Worm (Caenorhabditis elegans): ENCODE measurements around the gene fbxc-50.

DNA sequence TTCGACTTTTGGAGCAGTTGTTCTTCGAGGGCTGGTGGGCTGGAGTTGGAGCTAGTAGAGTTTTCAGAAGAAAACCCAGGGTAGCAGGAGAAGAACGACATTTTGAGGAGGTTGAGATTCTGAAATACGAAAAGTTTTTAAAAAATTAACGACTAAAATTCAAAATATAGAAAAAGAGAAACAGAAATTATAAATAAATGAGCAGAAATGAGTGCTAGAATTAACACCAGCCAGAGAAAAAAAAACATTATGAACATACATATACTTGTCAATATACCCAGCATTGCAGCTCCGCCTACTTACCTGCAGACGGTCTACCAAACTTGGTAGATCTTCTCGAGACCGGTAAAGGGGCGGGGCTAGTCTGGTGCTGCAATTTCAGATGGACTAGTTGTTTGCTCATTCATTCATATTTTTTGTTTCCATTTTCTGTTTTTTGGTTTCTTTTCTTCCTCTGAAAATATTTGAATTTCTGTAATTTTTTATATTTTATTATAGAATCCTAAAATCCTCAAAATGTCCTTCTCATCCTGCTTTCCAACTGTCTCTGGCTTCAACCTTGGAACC is 41.4 kb downstream of the fbxc-50 start, which contains the start of the genes ZC239.20 and ZC239.21:
- TF ChIP-seq ref-1 (GFP tag; conservative IDR thresholded peaks at IDR 0.05) = no peak
- no peak for TF ChIP-seq ztf-23 (GFP tag; IDR thresholded peaks at IDR 0.05)
- TF ChIP-seq T22C8.4 (GFP tag; IDR thresholded peaks at IDR 0.05) = no peak
- no peak for TF ChIP-seq klf-2 (GFP tag; conservative IDR thresholded peaks at IDR 0.05)
- no peak for TF ChIP-seq med-1 (GFP tag; optimal IDR thresholded peaks at IDR 0.05; ENCODE audit: insufficient read depth)
- no peak for TF ChIP-seq flt-1 (GFP tag; IDR thresholded peaks at IDR 0.05)
